Worm (Caenorhabditis elegans): ENCODE data around the gene mdt-28.
A peak's percentile ranks its signal among the peaks of the same experiment; 100 is the strongest.

mdt-28 gene

ce11 chrV:15543252-15543651 is 32.0 kb downstream of the mdt-28 start:
- no peak for TF ChIP-seq jun-1 (tag; optimal IDR thresholded peaks at IDR 0.05)
- no peak for TF ChIP-seq eor-1 (tag; optimal IDR thresholded peaks at IDR 0.05)
- no peak for TF ChIP-seq nhr-76 (tag; optimal IDR thresholded peaks at IDR 0.05)
- TF ChIP-seq elt-3 (tag; optimal IDR thresholded peaks at IDR 0.05) = no peak
- no peak for TF ChIP-seq elt-2 (tag; optimal IDR thresholded peaks at IDR 0.05)
- no peak for TF ChIP-seq aly-2 (tag; optimal IDR thresholded peaks at IDR 0.05)
- no peak for TF ChIP-seq mml-1 (tag; optimal IDR thresholded peaks at IDR 0.05)
- no peak for TF ChIP-seq nhr-28 (tag; optimal IDR thresholded peaks at IDR 0.05)
- TF ChIP-seq nfya-1 (tag; optimal IDR thresholded peaks at IDR 0.05; ENCODE audit: insufficient read depth) = no peak
- TF ChIP-seq ceh-9 (tag; optimal IDR thresholded peaks at IDR 0.05) = no peak
- TF ChIP-seq elt-1 (tag; optimal IDR thresholded peaks at IDR 0.05) = no peak
- no peak for TF ChIP-seq skn-1 (tag; optimal IDR thresholded peaks at IDR 0.05)
- TF ChIP-seq ceh-28 (tag; optimal IDR thresholded peaks at IDR 0.05) = no peak
- TF ChIP-seq daf-12 (tag; optimal IDR thresholded peaks at IDR 0.05) = no peak
- no peak for TF ChIP-seq hmg-11 (tag; optimal IDR thresholded peaks at IDR 0.05)
- no peak for TF ChIP-seq sea-2 (GFP tag; optimal IDR thresholded peaks at IDR 0.05)
- TF ChIP-seq lin-15B (tag; optimal IDR thresholded peaks at IDR 0.05) = no peak
- no peak for TF ChIP-seq fos-1 (tag; optimal IDR thresholded peaks at IDR 0.05)
- TF ChIP-seq lin-39 (tag; optimal IDR thresholded peaks at IDR 0.05) = no peak

- TF ChIP-seq jun-1 (tag; optimal IDR thresholded peaks at IDR 0.05) = no peak
- TF ChIP-seq nhr-25 (tag; optimal IDR thresholded peaks at IDR 0.05) = no peak
- no peak for TF ChIP-seq pha-4 (tag; optimal IDR thresholded peaks at IDR 0.05)
- no peak for TF ChIP-seq daf-12 (tag; optimal IDR thresholded peaks at IDR 0.05)
- TF ChIP-seq snpc-4 (tag; optimal IDR thresholded peaks at IDR 0.05) = no peak
- TF ChIP-seq nfya-1 (tag; optimal IDR thresholded peaks at IDR 0.05; ENCODE audit: insufficient read depth) = no peak
Observed at ce11 chrV:15537923-15538322, 37.3 kb downstream of the mdt-28 start, which contains the start of gene prde-1. Gene prde-1, plus strand, starts transcription at chrV:15538244.

- TF ChIP-seq nhr-67 (tag; optimal IDR thresholded peaks at IDR 0.05) (no peak), elt-2 (tag; optimal IDR thresholded peaks at IDR 0.05) (no peak), lin-39 (tag; optimal IDR thresholded peaks at IDR 0.05) (no peak), nhr-28 (tag; optimal IDR thresholded peaks at IDR 0.05) (no peak), ZK546.5 (tag; optimal IDR thresholded peaks at IDR 0.05) (no peak), nhr-43 (tag; optimal IDR thresholded peaks at IDR 0.05; ENCODE audit: poor library complexity, severe bottlenecking) (no peak), pha-4 (tag; optimal IDR thresholded peaks at IDR 0.05) (no peak), zag-1 (tag; optimal IDR thresholded peaks at IDR 0.05) (no peak), elt-1 (tag; optimal IDR thresholded peaks at IDR 0.05) (no peak), fkh-10 (GFP tag; optimal IDR thresholded peaks at IDR 0.05) (no peak), nhr-25 (tag; optimal IDR thresholded peaks at IDR 0.05) (no peak)
Observed at ce11 chrV:15536320-15536719, 38.9 kb downstream of the mdt-28 start, which contains the start of gene F21A3.4. Gene F21A3.4, plus strand, starts transcription at chrV:15536620.

ce11 chrV:15533864-15534263 is 41.3 kb downstream of the mdt-28 start, which contains the start of gene F21A3.2:
Gene F21A3.2, minus strand, starts transcription at chrV:15533964.
- no peak for TF ChIP-seq fkh-10 (GFP tag; optimal IDR thresholded peaks at IDR 0.05)
- TF ChIP-seq ceh-16 (tag; optimal IDR thresholded peaks at IDR 0.05) = no peak
- TF ChIP-seq nfya-1 (tag; optimal IDR thresholded peaks at IDR 0.05; ENCODE audit: insufficient read depth) = no peak
- TF ChIP-seq lsy-12 (tag; optimal IDR thresholded peaks at IDR 0.05) = no peak

ce11 chrV:15533096-15533495 is 42.1 kb downstream of the mdt-28 start, which contains the start of gene F21A3.11:
Gene F21A3.11, minus strand, starts transcription at chrV:15533212.
- TF ChIP-seq elt-2 (tag; optimal IDR thresholded peaks at IDR 0.05) = peak; percentile 73
- no peak for TF ChIP-seq lin-39 (tag; optimal IDR thresholded peaks at IDR 0.05)
- no peak for TF ChIP-seq egl-27 (tag; optimal IDR thresholded peaks at IDR 0.05)
- TF ChIP-seq nhr-237 (tag; optimal IDR thresholded peaks at IDR 0.05) = no peak
- TF ChIP-seq pqm-1 (tag; optimal IDR thresholded peaks at IDR 0.05) = peak; percentile 31
- no peak for TF ChIP-seq ztf-11 (tag; optimal IDR thresholded peaks at IDR 0.05)
- TF ChIP-seq ceh-16 (tag; optimal IDR thresholded peaks at IDR 0.05) = no peak
- TF ChIP-seq unc-39 (tag; optimal IDR thresholded peaks at IDR 0.05) = no peak
- TF ChIP-seq nhr-67 (tag; optimal IDR thresholded peaks at IDR 0.05) = no peak
- no peak for TF ChIP-seq ZK546.5 (tag; optimal IDR thresholded peaks at IDR 0.05)
- peak; percentile 54 for TF ChIP-seq pha-4 (tag; optimal IDR thresholded peaks at IDR 0.05)

Data from whole organism, L3 larva.